Worm (Caenorhabditis elegans) whole organism, L4 larva: ENCODE results near the gene F16B4.6.

Source experiments
- F49E8.2 ChIP-seq: sonication (generic microtip); optimal IDR thresholded peaks from 2 replicates; lab custom pipeline; 2016; ENCODE audit warnings: missing compliant biosample characterization, mild to moderate bottlenecking, missing genetic modification characterization, borderline replicate concordance
- R02D3.7 ChIP-seq: fragments of 150-350 bp; sonication (generic microtip); optimal IDR thresholded peaks from 3 replicates; lab custom pipeline; 2014; ENCODE audit warnings: missing biosample characterization, missing genetic modification characterization
- ctbp-1 ChIP-seq: fragments of 200-800 bp; sonication (Bioruptor generic); IDR thresholded peaks from 2 replicates; pipeline ENCODE4 v1.3.6; 2022; ENCODE audit warnings: missing genetic modification reagents, missing genetic modification characterization, missing compliant biosample characterization
- lin-13 ChIP-seq: fragments of 150-350 bp; optimal IDR thresholded peaks from 2 replicates; lab custom pipeline; 2014; ENCODE audit warnings: missing biosample characterization, missing genetic modification reagents, missing genetic modification characterization
- nhr-11 ChIP-seq: fragments of 150-350 bp; optimal IDR thresholded peaks from 2 replicates; lab custom pipeline; 2014; ENCODE audit warnings: missing biosample characterization, missing genetic modification characterization
- skn-1 ChIP-seq: fragments of 150-350 bp; optimal IDR thresholded peaks from 2 replicates; lab custom pipeline; 2014; ENCODE audit warnings: missing biosample characterization, missing genetic modification characterization
- spr-1 ChIP-seq: sonication (generic microtip); optimal IDR thresholded peaks from 2 replicates; lab custom pipeline; 2016; ENCODE audit warnings: mild to moderate bottlenecking, missing genetic modification characterization, missing compliant biosample characterization
- spr-3 ChIP-seq: fragments of 200-800 bp; sonication (Bioruptor generic); optimal IDR thresholded peaks from 2 replicates; lab custom pipeline; 2018; ENCODE audit warnings: mild to moderate bottlenecking, missing genetic modification characterization, missing compliant biosample characterization
- unc-39 ChIP-seq: sonication (generic microtip); optimal IDR thresholded peaks from 2 replicates; lab custom pipeline; 2017; ENCODE audit warnings: missing biosample characterization, missing genetic modification characterization

- no peak for TF ChIP-seq unc-39 (tag; lab: Kevin White, UChicago)
- TF ChIP-seq skn-1 = no peak
- no peak for TF ChIP-seq ctbp-1 (GFP tag; lab: Robert Waterston, UW)
- TF ChIP-seq nhr-11 (tag; lab: Kevin White, UChicago) = no peak
- no peak for TF ChIP-seq F49E8.2
- TF ChIP-seq spr-3 (GFP tag; lab: Kevin White, UChicago) = no peak
- no peak for TF ChIP-seq spr-1 (tag; lab: Kevin White, UChicago)
- no peak for TF ChIP-seq R02D3.7 (tag; lab: Kevin White, UChicago)
- no peak for TF ChIP-seq lin-13 (GFP tag; lab: Kevin White, UChicago)
Observed at ce11 chrV:1577092-1577709, 9.8 kb upstream of the F16B4.6 start.
